Worm (Caenorhabditis elegans): ENCODE data around the gene dgn-2.

ce11 chrX:1412844-1413243 is 45.5 kb upstream of the dgn-2 start, which contains the start of gene srh-19:
- TF ChIP-seq pha-4 (tag; optimal IDR thresholded peaks at IDR 0.05) (no peak), bed-2 (GFP tag; IDR thresholded peaks at IDR 0.05) (no peak), hlh-26 (GFP tag; conservative IDR thresholded peaks at IDR 0.05) (no peak), F37B4.10 (GFP tag; IDR thresholded peaks at IDR 0.05) (no peak), B0261.1 (tag; optimal IDR thresholded peaks at IDR 0.05) (no peak)
